Worm (Caenorhabditis elegans) whole organism, mixed stage, embryonic: Measurements from ENCODE around the gene Y67D8B.3.

ENCODE experiments used
- ceh-43 ChIP-seq: fragments of 200-800 bp; sonication (Bioruptor generic); optimal IDR thresholded peaks from 2 replicates; lab custom pipeline; 2018; ENCODE audit warnings: mild to moderate bottlenecking, missing genetic modification characterization, moderate library complexity, missing compliant biosample characterization
- elt-3 ChIP-seq: fragments of 150-350 bp; optimal IDR thresholded peaks from 2 replicates; lab custom pipeline; 2014; ENCODE audit warnings: missing biosample characterization, missing genetic modification characterization
- lin-13 ChIP-seq: fragments of 150-350 bp; optimal IDR thresholded peaks from 2 replicates; lab custom pipeline; 2014; ENCODE audit warnings: missing biosample characterization, missing genetic modification characterization
- lsy-2 ChIP-seq: fragments of 150-350 bp; optimal IDR thresholded peaks from 2 replicates; lab custom pipeline; 2014; ENCODE audit warnings: missing biosample characterization, missing genetic modification characterization
- nhr-12 ChIP-seq: fragments of 150-350 bp; optimal IDR thresholded peaks from 2 replicates; lab custom pipeline; 2014; ENCODE audit warnings: missing biosample characterization, missing genetic modification characterization
- nhr-237 ChIP-seq: fragments of 150-350 bp; optimal IDR thresholded peaks from 2 replicates; lab custom pipeline; 2014; ENCODE audit warnings: missing biosample characterization, missing genetic modification characterization
- nhr-28 ChIP-seq: fragments of 150-350 bp; optimal IDR thresholded peaks from 2 replicates; lab custom pipeline; 2014; ENCODE audit warnings: missing biosample characterization, missing genetic modification characterization
- unc-39 ChIP-seq: fragments of 150-350 bp; optimal IDR thresholded peaks from 2 replicates; lab custom pipeline; 2014; ENCODE audit warnings: missing biosample characterization, missing genetic modification characterization
- unc-62 ChIP-seq: fragments of 150-350 bp; optimal IDR thresholded peaks from 2 replicates; lab custom pipeline; 2014; ENCODE audit warnings: missing biosample characterization, missing genetic modification reagents, missing genetic modification characterization

- TF ChIP-seq unc-39 (tag; lab: Kevin White, UChicago) (no peak), ceh-43 (no peak), elt-3 (tag; lab: Kevin White, UChicago) (no peak), nhr-12 (tag; lab: Kevin White, UChicago) (no peak), nhr-28 (tag; lab: Kevin White, UChicago) (no peak), unc-62 (no peak), nhr-237 (tag; lab: Kevin White, UChicago) (no peak), lsy-2 (tag; lab: Kevin White, UChicago) (no peak), lin-13 (tag; lab: Kevin White, UChicago) (no peak)
Observed at ce11 chrIV:3250020-3250419, 48.0 kb upstream of the Y67D8B.3 start.
